Worm (Caenorhabditis elegans) whole organism, L4 larva: ENCODE data around the gene elt-4.

ENCODE experiments used
- D1046.2 ChIP-seq: fragments of 200-800 bp; sonication (Bioruptor generic); IDR thresholded peaks from 2 replicates; pipeline ENCODE4 v1.3.6; 2022; ENCODE audit warnings: missing genetic modification characterization, missing compliant biosample characterization
- F10B5.3 ChIP-seq: sonication (generic microtip); optimal IDR thresholded peaks from 2 replicates; lab custom pipeline; 2016; ENCODE audit warnings: mild to moderate bottlenecking, missing genetic modification characterization, missing compliant biosample characterization
- F26F4.8 ChIP-seq: fragments of 200-800 bp; sonication (Bioruptor generic); conservative IDR thresholded peaks from 2 replicates; pipeline ENCODE4 v1.3.6; 2022; ENCODE audit warnings: missing genetic modification characterization, missing compliant biosample characterization
- T26A8.4 ChIP-seq: fragments of 200-800 bp; sonication (Bioruptor generic); IDR thresholded peaks from 2 replicates; pipeline ENCODE4 v1.3.6; 2022; ENCODE audit warnings: missing genetic modification characterization, missing compliant biosample characterization
- Y75B8A.6 ChIP-seq: fragments of 200-800 bp; sonication (Bioruptor generic); IDR thresholded peaks from 2 replicates; pipeline ENCODE4 v1.3.6; 2022; ENCODE audit warnings: missing genetic modification reagents, missing genetic modification characterization, missing compliant biosample characterization
- ZK337.2 ChIP-seq: fragments of 200-800 bp; sonication (Bioruptor generic); IDR thresholded peaks from 2 replicates; pipeline ENCODE4 v1.3.6; 2022; ENCODE audit warnings: missing genetic modification reagents, missing genetic modification characterization, missing compliant biosample characterization
- ZK546.5 ChIP-seq, 2 experiments: sonication (generic microtip); optimal IDR thresholded peaks; 2 replicates each; lab custom pipeline; 2017; ENCODE audit warnings: missing biosample characterization in 2 of 2, missing genetic modification characterization in 2 of 2
- aha-1 ChIP-seq: fragments of 150-350 bp; peaks from one replicate; lab custom pipeline; 2014; ENCODE audit warnings: missing biosample characterization, missing genetic modification characterization
- aly-2 ChIP-seq: sonication (generic microtip); optimal IDR thresholded peaks from 2 replicates; lab custom pipeline; 2018; ENCODE audit warnings: missing biosample characterization, missing genetic modification characterization
- arid-1 ChIP-seq: fragments of 200-800 bp; sonication (Bioruptor generic); conservative IDR thresholded peaks from 2 replicates; pipeline ENCODE4 v1.3.6; 2022; ENCODE audit warnings: missing genetic modification reagents, missing genetic modification characterization, missing compliant biosample characterization
- ceh-20 ChIP-seq: fragments of 200-800 bp; sonication (Bioruptor generic); IDR thresholded peaks from 2 replicates; pipeline ENCODE4 v1.3.6; 2022; ENCODE audit warnings: missing genetic modification reagents, missing genetic modification characterization, missing compliant biosample characterization
- ceh-32 ChIP-seq: sonication (generic microtip); optimal IDR thresholded peaks from 2 replicates; lab custom pipeline; 2016; ENCODE audit warnings: mild to moderate bottlenecking, missing genetic modification characterization, missing compliant biosample characterization; ENCODE audit not compliant: poor library complexity
- ces-1 ChIP-seq: fragments of 150-350 bp; sonication (generic microtip); optimal IDR thresholded peaks from 4 replicates; lab custom pipeline; 2014; ENCODE audit warnings: missing biosample characterization, missing genetic modification reagents, missing genetic modification characterization
- ctbp-1 ChIP-seq: fragments of 200-800 bp; sonication (Bioruptor generic); IDR thresholded peaks from 2 replicates; pipeline ENCODE4 v1.3.6; 2022; ENCODE audit warnings: missing genetic modification reagents, missing genetic modification characterization, missing compliant biosample characterization
- dve-1 ChIP-seq: sonication (generic microtip); optimal IDR thresholded peaks from 2 replicates; lab custom pipeline; 2017; ENCODE audit warnings: antibody characterized with exemption, mild to moderate bottlenecking, missing genetic modification characterization, missing compliant biosample characterization; ENCODE audit not compliant: insufficient read depth
- egl-27 ChIP-seq: sonication (generic microtip); optimal IDR thresholded peaks from 3 replicates; lab custom pipeline; 2017; ENCODE audit warnings: missing biosample characterization, missing genetic modification reagents, missing genetic modification characterization
- fkh-10 ChIP-seq: fragments of 150-350 bp; optimal IDR thresholded peaks from 2 replicates; lab custom pipeline; 2014; ENCODE audit warnings: missing biosample characterization, missing genetic modification reagents, missing genetic modification characterization
- fos-1 ChIP-seq: fragments of 150-350 bp; optimal IDR thresholded peaks from 2 replicates; lab custom pipeline; 2014; ENCODE audit warnings: missing biosample characterization, missing genetic modification characterization
- lin-13 ChIP-seq: fragments of 150-350 bp; optimal IDR thresholded peaks from 2 replicates; lab custom pipeline; 2014; ENCODE audit warnings: missing biosample characterization, missing genetic modification reagents, missing genetic modification characterization
- lin-15B ChIP-seq: fragments of 150-350 bp; sonication (generic microtip); optimal IDR thresholded peaks from 3 replicates; lab custom pipeline; 2014; ENCODE audit warnings: missing biosample characterization, missing genetic modification characterization
- lin-29 ChIP-seq: fragments of 200-800 bp; sonication (Bioruptor generic); IDR thresholded peaks from 2 replicates; pipeline ENCODE4 v1.3.6; 2022; ENCODE audit warnings: missing genetic modification reagents, missing genetic modification characterization, missing compliant biosample characterization
- lin-39 ChIP-seq: fragments of 150-350 bp; optimal IDR thresholded peaks from 2 replicates; lab custom pipeline; 2014; ENCODE audit warnings: missing biosample characterization, missing genetic modification reagents, missing genetic modification characterization
- lsy-2 ChIP-seq, 2 experiments: fragments of 150-350 bp in 1 of 2; sonication (generic microtip) in 1 of 2; optimal IDR thresholded peaks; 2 replicates each; lab custom pipeline; 2014 to 2017; ENCODE audit warnings: missing biosample characterization in 2 of 2, missing genetic modification characterization in 2 of 2
- madf-5 ChIP-seq, 2 experiments: fragments of 200-800 bp; sonication (Bioruptor generic); IDR thresholded peaks; 2 replicates each; pipeline ENCODE4 v1.3.6; 2022; ENCODE audit warnings: missing compliant biosample characterization in 2 of 2, missing genetic modification characterization in 2 of 2
- madf-9 ChIP-seq: fragments of 200-800 bp; sonication (Bioruptor generic); conservative IDR thresholded peaks from 2 replicates; pipeline ENCODE4 v1.3.6; 2022; ENCODE audit warnings: missing genetic modification reagents, missing genetic modification characterization, missing compliant biosample characterization
- mdl-1 ChIP-seq, 2 experiments: fragments of 150-350 bp in 1 of 2; sonication (generic microtip) in 1 of 2; optimal IDR thresholded peaks; 2 replicates each; lab custom pipeline; 2014 to 2017; ENCODE audit warnings: missing biosample characterization in 2 of 2, missing genetic modification characterization in 2 of 2
- mxl-2 ChIP-seq: fragments of 200-800 bp; sonication (Bioruptor generic); conservative IDR thresholded peaks from 2 replicates; pipeline ENCODE4 v1.3.6; 2022; ENCODE audit warnings: missing genetic modification reagents, missing genetic modification characterization, missing compliant biosample characterization
- nhr-10 ChIP-seq: fragments of 150-350 bp; optimal IDR thresholded peaks from 2 replicates; lab custom pipeline; 2014; ENCODE audit warnings: missing biosample characterization, missing genetic modification characterization
- nhr-102 ChIP-seq: sonication (generic microtip); optimal IDR thresholded peaks from 2 replicates; lab custom pipeline; 2016; ENCODE audit warnings: mild to moderate bottlenecking, missing genetic modification characterization, moderate library complexity, missing compliant biosample characterization
- nhr-25 ChIP-seq: sonication (generic microtip); optimal IDR thresholded peaks from 2 replicates; lab custom pipeline; 2017; ENCODE audit warnings: missing genetic modification characterization, mild to moderate bottlenecking, missing compliant biosample characterization, antibody characterized with exemption, moderate library complexity, borderline replicate concordance; ENCODE audit not compliant: insufficient read depth
- nhr-28 ChIP-seq: fragments of 150-350 bp; optimal IDR thresholded peaks from 2 replicates; lab custom pipeline; 2014; ENCODE audit warnings: missing biosample characterization, missing genetic modification characterization
- nhr-6 ChIP-seq: fragments of 150-350 bp; optimal IDR thresholded peaks from 2 replicates; lab custom pipeline; 2014; ENCODE audit warnings: missing biosample characterization, missing genetic modification characterization
- nhr-76 ChIP-seq: fragments of 150-350 bp; optimal IDR thresholded peaks from 2 replicates; lab custom pipeline; 2014; ENCODE audit warnings: missing biosample characterization, missing genetic modification characterization
- nhr-77 ChIP-seq: fragments of 150-350 bp; optimal IDR thresholded peaks from 2 replicates; lab custom pipeline; 2014; ENCODE audit warnings: missing biosample characterization, missing genetic modification characterization
- php-3 ChIP-seq: fragments of 200-800 bp; sonication (Bioruptor generic); IDR thresholded peaks from 2 replicates; pipeline ENCODE4 v1.3.6; 2022; ENCODE audit warnings: missing genetic modification reagents, missing genetic modification characterization, missing compliant biosample characterization
- pqm-1 ChIP-seq: sonication (generic microtip); optimal IDR thresholded peaks from 2 replicates; lab custom pipeline; 2017; ENCODE audit warnings: missing biosample characterization, missing genetic modification characterization
- sdz-12 ChIP-seq: fragments of 200-800 bp; sonication (Bioruptor generic); optimal IDR thresholded peaks from 2 replicates; lab custom pipeline; 2018; ENCODE audit warnings: mild to moderate bottlenecking, missing genetic modification characterization, missing compliant biosample characterization
- snpc-4 ChIP-seq: fragments of 150-350 bp; optimal IDR thresholded peaks from 2 replicates; lab custom pipeline; 2014; ENCODE audit warnings: missing biosample characterization, missing genetic modification characterization
- spr-1 ChIP-seq: sonication (generic microtip); optimal IDR thresholded peaks from 2 replicates; lab custom pipeline; 2016; ENCODE audit warnings: mild to moderate bottlenecking, missing genetic modification characterization, missing compliant biosample characterization
- spr-3 ChIP-seq: fragments of 200-800 bp; sonication (Bioruptor generic); optimal IDR thresholded peaks from 2 replicates; lab custom pipeline; 2018; ENCODE audit warnings: mild to moderate bottlenecking, missing genetic modification characterization, missing compliant biosample characterization
- unc-62 ChIP-seq, 3 experiments: fragments of 150-350 bp in 1 of 3; sonication (generic microtip); optimal IDR thresholded peaks in 2 of 3; peaks in 1 of 3; 1 replicate in 1 of 3; 2 replicates in 2 of 3; lab custom pipeline; 2014 to 2017; ENCODE audit warnings: missing biosample characterization in 3 of 3, missing genetic modification characterization in 3 of 3, missing genetic modification reagents in 3 of 3, missing genotype in 1 of 3
- zag-1 ChIP-seq: fragments of 150-350 bp; optimal IDR thresholded peaks from 2 replicates; lab custom pipeline; 2014; ENCODE audit warnings: missing biosample characterization, missing genetic modification characterization

elt-4 gene

ce11 chrX:10437421-10437820, 37.9 kb upstream of the elt-4 start:
- TF ChIP-seq ZK337.2 (GFP tag; lab: Robert Waterston, UW) (no peak), sdz-12 (GFP tag; lab: Kevin White, UChicago) (no peak), F10B5.3 (tag; lab: Kevin White, UChicago) (no peak), Y75B8A.6 (GFP tag; lab: Robert Waterston, UW) (no peak), lin-29 (GFP tag; lab: Robert Waterston, UW) (no peak), fkh-10 (GFP tag; lab: Kevin White, UChicago) (no peak), nhr-6 (tag; lab: Kevin White, UChicago) (no peak), egl-27 (tag; lab: Kevin White, UChicago) (no peak), lin-15B (no peak), zag-1 (tag; lab: Kevin White, UChicago) (no peak), nhr-102 (tag; lab: Kevin White, UChicago) (no peak), ctbp-1 (GFP tag; lab: Robert Waterston, UW) (no peak), lsy-2 (tag; optimal IDR thresholded peaks at IDR 0.05; lab: Kevin White, UChicago) (no peak), nhr-28 (no peak)

DNA sequence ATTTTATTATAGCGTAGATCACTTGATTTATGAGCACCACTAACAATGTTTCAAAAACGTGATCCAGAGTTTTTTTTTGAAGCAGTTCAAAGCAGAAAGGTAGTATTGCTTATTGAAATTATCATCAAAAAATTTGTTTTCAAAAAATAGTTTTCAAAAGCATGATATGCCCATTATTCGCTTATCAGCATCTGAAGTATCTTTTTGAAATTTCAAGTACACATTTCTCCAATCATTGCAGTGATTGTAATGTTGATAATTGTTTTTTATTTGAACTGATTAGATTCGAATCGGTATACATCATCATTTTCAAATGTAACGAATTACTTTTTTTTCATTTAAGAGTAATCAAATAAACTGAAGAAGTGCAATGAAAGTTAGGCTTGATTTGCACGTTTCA, 34.5 kb upstream of the elt-4 start:
- no peak for TF ChIP-seq arid-1 (GFP tag; lab: Robert Waterston, UW)
- no peak for TF ChIP-seq T26A8.4
- TF ChIP-seq ceh-32 (tag; lab: Kevin White, UChicago): no peak
- TF ChIP-seq aha-1 (tag; lab: Kevin White, UChicago): peak; percentile 40
- no peak for TF ChIP-seq lin-13 (GFP tag; lab: Kevin White, UChicago)
- no peak for TF ChIP-seq mxl-2 (GFP tag; lab: Robert Waterston, UW)
- no peak for TF ChIP-seq madf-9 (GFP tag; lab: Robert Waterston, UW)
- TF ChIP-seq php-3 (GFP tag; lab: Robert Waterston, UW): no peak
- TF ChIP-seq unc-62 (GFP tag; optimal IDR thresholded peaks at IDR 0.05 in 1 of 2; lab: Kevin White, UChicago): peak in 1 of 2 experiments; percentile 32
- TF ChIP-seq unc-62 (tag; optimal IDR thresholded peaks at IDR 0.05; lab: Kevin White, UChicago): no peak
- no peak for TF ChIP-seq ZK546.5 (tag; optimal IDR thresholded peaks at IDR 0.05; lab: Kevin White, UChicago)
- TF ChIP-seq ceh-20 (GFP tag; lab: Robert Waterston, UW): no peak
- TF ChIP-seq nhr-25 (tag; lab: Kevin White, UChicago): no peak
- peak; percentile 41 for TF ChIP-seq dve-1 (tag; lab: Kevin White, UChicago)
- TF ChIP-seq madf-5 (GFP tag; IDR thresholded peaks at IDR 0.05; lab: Robert Waterston, UW): no peak
- TF ChIP-seq nhr-77 (tag; lab: Kevin White, UChicago): no peak
- TF ChIP-seq F26F4.8: no peak
- no peak for TF ChIP-seq spr-3 (GFP tag; lab: Kevin White, UChicago)
- TF ChIP-seq aly-2 (tag; lab: Kevin White, UChicago): no peak
- TF ChIP-seq fkh-10 (GFP tag; lab: Kevin White, UChicago): no peak
- no peak for TF ChIP-seq ces-1
- no peak for TF ChIP-seq spr-1 (tag; lab: Kevin White, UChicago)
- no peak for TF ChIP-seq lin-39 (tag; lab: Kevin White, UChicago)
- peak; percentile 52 for TF ChIP-seq pqm-1 (tag; lab: Kevin White, UChicago)
- no peak for TF ChIP-seq nhr-10 (tag; lab: Kevin White, UChicago)
- TF ChIP-seq, all 104 proteins: peak for 4

ce11 chrX:10443836-10444235, 31.5 kb upstream of the elt-4 start, which contains the start of gene C39B10.3:
Gene C39B10.3 (plus strand): TSS chrX:10444136.
- TF ChIP-seq snpc-4 (tag; lab: Kevin White, UChicago): no peak
- TF ChIP-seq mdl-1 (tag; optimal IDR thresholded peaks at IDR 0.05; lab: Kevin White, UChicago): no peak
- TF ChIP-seq fos-1 (tag; lab: Kevin White, UChicago): no peak
- TF ChIP-seq D1046.2 (GFP tag; lab: Robert Waterston, UW): no peak
- TF ChIP-seq madf-9 (GFP tag; lab: Robert Waterston, UW): no peak
- no peak for TF ChIP-seq nhr-76 (tag; lab: Kevin White, UChicago)
- no peak for TF ChIP-seq lin-13 (GFP tag; lab: Kevin White, UChicago)
- no peak for TF ChIP-seq php-3 (GFP tag; lab: Robert Waterston, UW)
- no peak for TF ChIP-seq nhr-102 (tag; lab: Kevin White, UChicago)
- TF ChIP-seq sdz-12 (GFP tag; lab: Kevin White, UChicago): no peak
